Worm (Caenorhabditis elegans) whole organism, early embryonic: Measurements from ENCODE around the gene rict-1.

Experiments used
- ceh-13 ChIP-seq: fragments of 200-800 bp; sonication (Bioruptor generic); optimal IDR thresholded peaks from 2 replicates; lab custom pipeline; 2018; ENCODE audit warnings: mild to moderate bottlenecking, missing genetic modification characterization, missing compliant biosample characterization
- flt-1 ChIP-seq: fragments of 200-800 bp; sonication (Bioruptor generic); IDR thresholded peaks from 2 replicates; pipeline ENCODE4 v1.3.6; 2022; ENCODE audit warnings: missing genetic modification characterization, missing compliant biosample characterization
- hnd-1 ChIP-seq: sonication (generic microtip); optimal IDR thresholded peaks from 2 replicates; lab custom pipeline; 2016; ENCODE audit warnings: missing genetic modification characterization, missing compliant biosample characterization
- pes-1 ChIP-seq: fragments of 200-800 bp; sonication (Bioruptor generic); IDR thresholded peaks from 2 replicates; pipeline ENCODE4 v1.3.6; 2022; ENCODE audit warnings: missing genetic modification reagents, missing genetic modification characterization, missing compliant biosample characterization
- scrt-1 ChIP-seq: fragments of 200-800 bp; sonication (Bioruptor generic); IDR thresholded peaks from 2 replicates; pipeline ENCODE4 v1.3.6; 2022; ENCODE audit warnings: missing genetic modification characterization, missing compliant biosample characterization
- tbx-37 ChIP-seq: fragments of 200-800 bp; sonication (Bioruptor generic); conservative IDR thresholded peaks from 2 replicates; pipeline ENCODE4 v1.3.6; 2022; ENCODE audit warnings: missing genetic modification reagents, missing genetic modification characterization, missing compliant biosample characterization

The rict-1 gene

DNA sequence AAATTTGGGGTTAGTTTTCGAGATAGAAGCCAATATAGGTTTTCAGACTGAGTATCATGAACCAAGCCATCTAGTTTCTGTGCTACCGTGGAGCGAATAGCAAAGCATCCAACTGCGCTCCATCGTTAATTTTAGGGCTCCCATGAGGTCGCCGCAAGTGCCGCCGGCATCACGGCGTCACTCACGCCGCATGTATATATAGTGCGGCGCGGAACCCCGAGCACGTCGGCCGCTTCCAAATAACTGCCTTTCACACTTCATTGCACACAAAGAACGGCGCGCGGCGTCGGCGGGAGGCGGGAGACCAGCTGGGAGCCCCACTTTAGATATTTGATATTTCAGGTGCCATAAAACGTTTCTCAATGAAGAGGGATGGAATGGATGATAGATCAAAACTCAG is 66.6 kb downstream of the rict-1 start:
- TF ChIP-seq flt-1 (GFP tag; lab: Robert Waterston, UW) = no peak
- TF ChIP-seq scrt-1 = no peak
- no peak for TF ChIP-seq pes-1 (GFP tag; lab: Robert Waterston, UW)
- no peak for TF ChIP-seq ceh-13 (GFP tag; lab: Kevin White, UChicago)
- no peak for TF ChIP-seq tbx-37 (GFP tag; lab: Robert Waterston, UW)
- TF ChIP-seq hnd-1 (tag; lab: Kevin White, UChicago) = no peak
